Worm (Caenorhabditis elegans): ENCODE measurements around the gene C49F5.3.
A peak's percentile ranks its signal among the peaks of the same experiment; 100 is the strongest.
"Not testable (repeated sequence)": the region's sequence is repeated elsewhere in the genome, so short reads cannot be mapped to it uniquely, and the experiment has no call there.

The C49F5.3 gene

ce11 chrX:11962050-11962788, 21.2 kb downstream of the C49F5.3 start:
- TF ChIP-seq nhr-80 (tag; optimal IDR thresholded peaks at IDR 0.05) (peak; percentile 94), D2030.7 (GFP tag; IDR thresholded peaks at IDR 0.05) (no peak), T07F8.4 (tag; optimal IDR thresholded peaks at IDR 0.05) (no peak), chd-7 (tag; optimal IDR thresholded peaks at IDR 0.05) (peak; percentile 22), let-607 (tag; optimal IDR thresholded peaks at IDR 0.05) (peak in 1 of 2 experiments; percentile 1), Y53G8AR.9 (GFP tag; conservative IDR thresholded peaks at IDR 0.05) (peak; percentile 57; the same call in 1 of the 2 replicates), madf-10 (tag; optimal IDR thresholded peaks at IDR 0.05) (peak; percentile 9), ztf-22 (GFP tag; optimal IDR thresholded peaks at IDR 0.05) (peak; percentile 68), atf-7 (tag; optimal IDR thresholded peaks at IDR 0.05) (peak; percentile 40), lin-40 (tag; optimal IDR thresholded peaks at IDR 0.05) (peak; percentile 8), sea-2 (GFP tag; IDR thresholded peaks at IDR 0.05) (no peak)

ce11 chrX:11961103-11961502, 22.3 kb downstream of the C49F5.3 start, which contains the start of gene C49F5.13:
Gene C49F5.13, plus strand, starts transcription at chrX:11961403.
- not testable (repeated sequence) for TF ChIP-seq repo-1 (tag; optimal IDR thresholded peaks at IDR 0.05); somi-1 (GFP tag; optimal IDR thresholded peaks at IDR 0.05); mcd-1 (GFP tag; IDR thresholded peaks at IDR 0.05)

- no peak for TF ChIP-seq hsf-1 (GFP tag; IDR thresholded peaks at IDR 0.05)
- no peak for TF ChIP-seq egl-44 (GFP tag; IDR thresholded peaks at IDR 0.05)
- no peak for TF ChIP-seq cebp-2 (GFP tag; IDR thresholded peaks at IDR 0.05)
- no peak for TF ChIP-seq egl-18 (GFP tag; IDR thresholded peaks at IDR 0.05)
- peak; percentile 7 for TF ChIP-seq nhr-80 (tag; optimal IDR thresholded peaks at IDR 0.05)
- no peak for TF ChIP-seq sea-2 (GFP tag; IDR thresholded peaks at IDR 0.05)
These were observed 23.6 kb downstream of the C49F5.3 start, which contains the start of gene C49F5.8 for ce11 chrX:11959838-11960237. Gene C49F5.8, plus strand, starts transcription at chrX:11960138.

- TF ChIP-seq madf-6 (GFP tag; IDR thresholded peaks at IDR 0.05): no peak
- no peak for TF ChIP-seq madf-10 (tag; optimal IDR thresholded peaks at IDR 0.05)
These were observed 26.2 kb downstream of the C49F5.3 start, which contains the start of gene T08D10.5 for ce11 chrX:11957246-11957645. Gene T08D10.5, plus strand, starts transcription at chrX:11957546.

- TF ChIP-seq F57A8.1 (GFP tag; optimal IDR thresholded peaks at IDR 0.05) (no peak), nhr-80 (tag; optimal IDR thresholded peaks at IDR 0.05) (peak; percentile 8)
These were observed 28.3 kb downstream of the C49F5.3 start, which contains the start of gene T08D10.3 for ce11 chrX:11955125-11955524. Gene T08D10.3, plus strand, starts transcription at chrX:11955425.

- no peak for TF ChIP-seq fkh-3 (tag; optimal IDR thresholded peaks at IDR 0.05)
- no peak for TF ChIP-seq F37B4.10 (GFP tag; IDR thresholded peaks at IDR 0.05)
- TF ChIP-seq attf-3 (GFP tag; conservative IDR thresholded peaks at IDR 0.05): no peak
- no peak for TF ChIP-seq pbrm-1 (GFP tag; IDR thresholded peaks at IDR 0.05)
- TF ChIP-seq egl-18 (GFP tag; IDR thresholded peaks at IDR 0.05): no peak
- TF ChIP-seq ceh-58 (GFP tag; IDR thresholded peaks at IDR 0.05): no peak
- TF ChIP-seq F57C9.4 (tag; optimal IDR thresholded peaks at IDR 0.05): no peak
- TF ChIP-seq dox-1 (GFP tag; IDR thresholded peaks at IDR 0.05): no peak
- TF ChIP-seq F22D6.2 (tag; optimal IDR thresholded peaks at IDR 0.05): no peak
- no peak for TF ChIP-seq lir-1 (GFP tag; conservative IDR thresholded peaks at IDR 0.05)
- no peak for TF ChIP-seq mes-4 (tag; optimal IDR thresholded peaks at IDR 0.05)
- no peak for TF ChIP-seq aptf-2 (GFP tag; conservative IDR thresholded peaks at IDR 0.05)
- no peak for TF ChIP-seq nfyb-1 (GFP tag; IDR thresholded peaks at IDR 0.05)
- no peak for TF ChIP-seq sdz-38 (tag; optimal IDR thresholded peaks at IDR 0.05)
- TF ChIP-seq die-1 (tag; optimal IDR thresholded peaks at IDR 0.05): no peak
- TF ChIP-seq nhr-27 (tag; optimal IDR thresholded peaks at IDR 0.05): no peak
- no peak for TF ChIP-seq ztf-18 (tag; optimal IDR thresholded peaks at IDR 0.05)
- no peak for TF ChIP-seq Y95B8A.8 (GFP tag; IDR thresholded peaks at IDR 0.05)
These were observed 30.2 kb downstream of the C49F5.3 start, which contains the start of gene T08D10.4 for ce11 chrX:11953229-11953628. Gene T08D10.4, minus strand, starts transcription at chrX:11953329.
